Fruit fly (Drosophila melanogaster): ENCODE data around the gene CG32462.

DNA sequence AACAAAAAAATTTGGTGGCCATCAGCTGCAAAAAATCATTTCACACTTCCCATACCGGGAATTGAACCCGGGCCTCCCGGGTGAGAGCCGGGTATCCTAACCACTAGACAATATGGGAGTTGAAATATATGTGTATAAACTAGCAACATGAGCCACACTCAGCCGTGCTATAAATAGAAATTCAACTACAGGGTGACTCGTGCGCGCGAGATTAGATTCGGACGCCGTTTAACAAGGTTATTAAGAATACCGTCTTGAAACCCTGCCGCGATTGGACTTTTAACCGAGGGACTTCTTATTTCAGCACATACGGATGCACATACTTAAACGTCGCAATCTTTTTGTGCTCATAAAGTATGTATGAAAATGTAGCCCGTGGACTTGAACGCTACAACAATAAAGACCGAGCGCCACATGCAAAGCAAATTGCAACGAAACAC, 5.6 kb downstream of the CG32462 start:
- TF ChIP-seq fru (GFP tag; optimal IDR thresholded peaks at IDR 0.05) (no peak), dmrt93B (GFP tag; optimal IDR thresholded peaks at IDR 0.05) (no peak), ey (GFP tag; optimal IDR thresholded peaks at IDR 0.05) (no peak), CrebA (GFP tag; optimal IDR thresholded peaks at IDR 0.05; ENCODE audit: borderline replicate concordance) (peak; percentile 78), h (GFP tag; optimal IDR thresholded peaks at IDR 0.05) (peak; percentile 6), Sp1 (GFP tag; optimal IDR thresholded peaks at IDR 0.05) (no peak), Myc (optimal IDR thresholded peaks at IDR 0.05) (no peak), Dfd (GFP tag; optimal IDR thresholded peaks at IDR 0.05) (no peak), sv (GFP tag; optimal IDR thresholded peaks at IDR 0.05) (no peak), pan (optimal IDR thresholded peaks at IDR 0.05) (no peak), Vsx2 (GFP tag; optimal IDR thresholded peaks at IDR 0.05; ENCODE audit: partially characterized antibody) (no peak), Hnf4 (GFP tag; optimal IDR thresholded peaks at IDR 0.05) (peak; percentile 47)

Data from whole organism, wandering third instar larva.